Worm (Caenorhabditis elegans): Measurements from ENCODE around the gene K11H12.10.
A peak's percentile ranks its signal among the peaks of the same experiment; 100 is the strongest.

K11H12.10 gene

ce11 chrIV:675471-676159 lies at the start of gene K11H12.10, which contains the start of gene K11H12.4:
TSS of gene K11H12.10 (plus strand) at chrIV:676075.
TSS of gene K11H12.4 (minus strand) at chrIV:675883.
- peak; percentile 57 for TF ChIP-seq nhr-80 (tag; optimal IDR thresholded peaks at IDR 0.05)
- no peak for TF ChIP-seq let-526 (GFP tag; IDR thresholded peaks at IDR 0.05)
- 0 out of 2 replicates have a peak, but pooled peaks have one; percentile 16 for TF ChIP-seq dox-1 (GFP tag; IDR thresholded peaks at IDR 0.05)

- TF ChIP-seq lir-1 (GFP tag; conservative IDR thresholded peaks at IDR 0.05): no peak
- no peak for TF ChIP-seq xnd-1 (tag; optimal IDR thresholded peaks at IDR 0.05)
- TF ChIP-seq lsl-1 (GFP tag; optimal IDR thresholded peaks at IDR 0.05): no peak
- TF ChIP-seq zfh-2 (GFP tag; conservative IDR thresholded peaks at IDR 0.05): no peak
- no peak for TF ChIP-seq tlf-1 (GFP tag; optimal IDR thresholded peaks at IDR 0.05)
- TF ChIP-seq egl-44 (GFP tag; IDR thresholded peaks at IDR 0.05): no peak
- no peak for TF ChIP-seq madf-8 (GFP tag; conservative IDR thresholded peaks at IDR 0.05)
- TF ChIP-seq pbrm-1 (GFP tag; IDR thresholded peaks at IDR 0.05): no peak
- no peak for TF ChIP-seq C17E4.6 (GFP tag; IDR thresholded peaks at IDR 0.05)
- no peak for TF ChIP-seq lsy-27 (tag; optimal IDR thresholded peaks at IDR 0.05; ENCODE audit: borderline replicate concordance, insufficient read depth)
- TF ChIP-seq him-1 (tag; optimal IDR thresholded peaks at IDR 0.05): no peak
- no peak for TF ChIP-seq F57C9.4 (tag; optimal IDR thresholded peaks at IDR 0.05)
- no peak for TF ChIP-seq egrh-3 (GFP tag; IDR thresholded peaks at IDR 0.05)
Measured at ce11 chrIV:627237-627636, 48.6 kb upstream of the K11H12.10 start, which contains the start of gene nhr-76. TSS of gene nhr-76 (plus strand) at chrIV:627537.

ce11 chrIV:630598-630997 lies 45.3 kb upstream of the K11H12.10 start:
- no peak for TF ChIP-seq mel-28 (tag; optimal IDR thresholded peaks at IDR 0.05; ENCODE audit: borderline replicate concordance)
- TF ChIP-seq let-526 (GFP tag; IDR thresholded peaks at IDR 0.05): no peak
- TF ChIP-seq sptf-2 (GFP tag; optimal IDR thresholded peaks at IDR 0.05): no peak
- no peak for TF ChIP-seq athp-1 (tag; optimal IDR thresholded peaks at IDR 0.05)
- no peak for TF ChIP-seq B0261.1 (tag; optimal IDR thresholded peaks at IDR 0.05)
- TF ChIP-seq B0336.3 (GFP tag; IDR thresholded peaks at IDR 0.05): no peak
- TF ChIP-seq let-607 (tag; optimal IDR thresholded peaks at IDR 0.05): no peak
- TF ChIP-seq nfya-2 (GFP tag; IDR thresholded peaks at IDR 0.05): no peak
- no peak for TF ChIP-seq pha-4 (tag; optimal IDR thresholded peaks at IDR 0.05)
- TF ChIP-seq Y67H2A.10 (GFP tag; conservative IDR thresholded peaks at IDR 0.05): no peak
- TF ChIP-seq gei-17 (GFP tag; optimal IDR thresholded peaks at IDR 0.05): no peak
- no peak for TF ChIP-seq lin-54 (GFP tag; optimal IDR thresholded peaks at IDR 0.05)
- TF ChIP-seq lsl-1 (GFP tag; optimal IDR thresholded peaks at IDR 0.05): no peak

- TF ChIP-seq zfh-2 (GFP tag; conservative IDR thresholded peaks at IDR 0.05) (no peak), dox-1 (GFP tag; IDR thresholded peaks at IDR 0.05) (peak; percentile 56), Y53F4B.3 (GFP tag; IDR thresholded peaks at IDR 0.05) (no peak), fkh-3 (tag; optimal IDR thresholded peaks at IDR 0.05) (no peak), F57A8.1 (GFP tag; optimal IDR thresholded peaks at IDR 0.05) (no peak), ceh-40 (GFP tag; IDR thresholded peaks at IDR 0.05) (no peak), hlh-26 (GFP tag; conservative IDR thresholded peaks at IDR 0.05) (no peak), lin-26 (GFP tag; IDR thresholded peaks at IDR 0.05) (0 out of 2 replicates have a peak, but pooled peaks have one; percentile 32), hsf-1 (GFP tag; IDR thresholded peaks at IDR 0.05) (no peak), let-607 (tag; optimal IDR thresholded peaks at IDR 0.05) (peak in 1 of 2 experiments; percentile 23), lsl-1 (GFP tag; optimal IDR thresholded peaks at IDR 0.05) (no peak), F23B12.7 (tag; optimal IDR thresholded peaks at IDR 0.05; ENCODE audit: insufficient read depth) (no peak), Y53G8AR.9 (GFP tag; conservative IDR thresholded peaks at IDR 0.05) (0 out of 2 replicates have a peak, but pooled peaks have one; percentile 18), nhr-80 (tag; optimal IDR thresholded peaks at IDR 0.05) (peak; percentile 69), die-1 (tag; optimal IDR thresholded peaks at IDR 0.05) (no peak), T07F8.4 (tag; optimal IDR thresholded peaks at IDR 0.05) (no peak), aptf-3 (GFP tag; IDR thresholded peaks at IDR 0.05) (no peak), rcor-1 (GFP tag; IDR thresholded peaks at IDR 0.05) (no peak), cebp-2 (GFP tag; IDR thresholded peaks at IDR 0.05) (no peak), zim-3 (tag; optimal IDR thresholded peaks at IDR 0.05) (no peak), atf-7 (tag; optimal IDR thresholded peaks at IDR 0.05) (no peak), C17E4.6 (GFP tag; IDR thresholded peaks at IDR 0.05) (no peak)
Measured at ce11 chrIV:631869-632268, 44.0 kb upstream of the K11H12.10 start.
